Worm (Caenorhabditis elegans) whole organism, young adult: Measurements from ENCODE around the gene Y67A10A.3.

Experiments
- F33H1.4 ChIP-seq: fragments of 200-800 bp; sonication (Bioruptor generic); IDR thresholded peaks from 2 replicates; pipeline ENCODE4 v1.3.6; 2022; ENCODE audit warnings: missing genetic modification reagents, missing genetic modification characterization, missing compliant biosample characterization
- aptf-2 ChIP-seq: fragments of 200-800 bp; sonication (Bioruptor generic); conservative IDR thresholded peaks from 2 replicates; pipeline ENCODE4 v1.3.6; 2022; ENCODE audit warnings: missing genetic modification reagents, missing genetic modification characterization, missing compliant biosample characterization
- lin-40 ChIP-seq: sonication (generic microtip); optimal IDR thresholded peaks from 2 replicates; lab custom pipeline; 2016; ENCODE audit warnings: missing genetic modification characterization, mild to moderate bottlenecking, missing compliant biosample characterization, missing genotype, missing genetic modification reagents
- madf-3 ChIP-seq: fragments of 200-800 bp; sonication (Bioruptor generic); IDR thresholded peaks from 2 replicates; pipeline ENCODE4 v1.3.6; 2022; ENCODE audit warnings: missing genetic modification reagents, missing genetic modification characterization, missing compliant biosample characterization
- nhr-179 ChIP-seq: sonication (generic microtip); optimal IDR thresholded peaks from 2 replicates; lab custom pipeline; 2016; ENCODE audit warnings: mild to moderate bottlenecking, missing genetic modification characterization, missing compliant biosample characterization
- rec-8 ChIP-seq, 2 experiments: sonication (generic microtip); optimal IDR thresholded peaks; 2 replicates each; lab custom pipeline; 2016; ENCODE audit warnings: mild to moderate bottlenecking in 2 of 2, missing genetic modification characterization in 2 of 2, missing genetic modification reagents in 2 of 2, missing genotype in 2 of 2, missing biosample characterization in 1 of 2, missing compliant biosample characterization in 1 of 2, moderate library complexity in 1 of 2
- snpc-1.1 ChIP-seq: sonication (generic microtip); optimal IDR thresholded peaks from 2 replicates; lab custom pipeline; 2017; ENCODE audit warnings: missing genetic modification characterization, mild to moderate bottlenecking, missing compliant biosample characterization, antibody characterized with exemption, moderate library complexity, missing genotype, missing genetic modification reagents; ENCODE audit not compliant: insufficient read depth
- ztf-26 ChIP-seq: sonication (generic microtip); optimal IDR thresholded peaks from 2 replicates; lab custom pipeline; 2017; ENCODE audit warnings: missing genetic modification characterization, missing compliant biosample characterization

Y67A10A.3 gene

ce11 chrIV:14284920-14285319 lies 49.3 kb downstream of the Y67A10A.3 start:
- TF ChIP-seq madf-3 (GFP tag; lab: Robert Waterston, UW) (no peak), rec-8 (tag; optimal IDR thresholded peaks at IDR 0.05; lab: Kevin White, UChicago) (no peak), snpc-1.1 (tag; lab: Kevin White, UChicago) (no peak), lin-40 (tag; lab: Kevin White, UChicago) (no peak), F33H1.4 (GFP tag; lab: Robert Waterston, UW) (no peak), aptf-2 (no peak), nhr-179 (tag; lab: Kevin White, UChicago) (no peak), ztf-26 (tag; lab: Kevin White, UChicago) (no peak)
